Worm (Caenorhabditis elegans): ENCODE results near the gene chk-1.

Gene chk-1

DNA sequence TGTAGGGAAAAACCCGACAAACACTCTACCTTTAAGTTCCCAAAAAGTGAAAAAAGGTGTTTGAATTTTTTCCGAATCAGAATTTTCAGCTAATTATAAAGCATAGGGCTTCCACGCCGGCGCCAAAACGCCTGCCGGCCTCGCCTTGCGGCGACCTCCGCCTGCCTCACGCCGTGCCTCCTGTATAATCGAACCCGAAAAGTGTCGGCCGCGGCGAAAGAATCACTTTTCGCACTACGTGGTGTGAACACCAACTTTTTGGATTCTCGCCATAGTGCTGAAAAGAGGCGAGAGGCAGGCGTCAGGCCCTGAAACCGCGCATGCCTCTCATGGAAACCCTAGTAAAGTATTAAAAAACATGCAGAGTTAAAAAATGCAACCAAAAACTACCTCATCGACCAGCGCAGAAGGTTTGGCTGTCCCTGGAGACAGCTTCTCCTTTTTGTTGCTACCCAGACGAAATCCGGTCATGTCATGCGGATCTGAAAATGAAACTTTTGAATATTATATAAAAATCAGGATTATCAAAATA is 43.7 kb downstream of the chk-1 start, which contains the start of gene nrsn-1:
TSS of gene nrsn-1 (minus strand) at position 482 of the 532 bp plus-strand sequence.
- no peak for TF ChIP-seq sea-1 (GFP tag; conservative IDR thresholded peaks at IDR 0.05)
- TF ChIP-seq scrt-1 (GFP tag; IDR thresholded peaks at IDR 0.05): no peak
- TF ChIP-seq tbx-37 (GFP tag; conservative IDR thresholded peaks at IDR 0.05): no peak
- TF ChIP-seq ceh-36 (tag; optimal IDR thresholded peaks at IDR 0.05): no peak
- no peak for TF ChIP-seq tra-4 (tag; optimal IDR thresholded peaks at IDR 0.05)
- TF ChIP-seq hmbx-1 (tag; optimal IDR thresholded peaks at IDR 0.05): no peak
- no peak for TF ChIP-seq ets-7 (tag; optimal IDR thresholded peaks at IDR 0.05)
- no peak for TF ChIP-seq B0310.2 (tag; optimal IDR thresholded peaks at IDR 0.05)
- TF ChIP-seq pes-1 (GFP tag; IDR thresholded peaks at IDR 0.05): no peak
- TF ChIP-seq hmg-4 (GFP tag; optimal IDR thresholded peaks at IDR 0.05): no peak
- TF ChIP-seq tbx-11 (GFP tag; IDR thresholded peaks at IDR 0.05): no peak
- no peak for TF ChIP-seq ceh-13 (GFP tag; optimal IDR thresholded peaks at IDR 0.05)
- no peak for TF ChIP-seq ama-1 (optimal IDR thresholded peaks at IDR 0.05)
- TF ChIP-seq F13C5.2 (tag; optimal IDR thresholded peaks at IDR 0.05): no peak
- TF ChIP-seq flt-1 (GFP tag; IDR thresholded peaks at IDR 0.05): no peak

DNA sequence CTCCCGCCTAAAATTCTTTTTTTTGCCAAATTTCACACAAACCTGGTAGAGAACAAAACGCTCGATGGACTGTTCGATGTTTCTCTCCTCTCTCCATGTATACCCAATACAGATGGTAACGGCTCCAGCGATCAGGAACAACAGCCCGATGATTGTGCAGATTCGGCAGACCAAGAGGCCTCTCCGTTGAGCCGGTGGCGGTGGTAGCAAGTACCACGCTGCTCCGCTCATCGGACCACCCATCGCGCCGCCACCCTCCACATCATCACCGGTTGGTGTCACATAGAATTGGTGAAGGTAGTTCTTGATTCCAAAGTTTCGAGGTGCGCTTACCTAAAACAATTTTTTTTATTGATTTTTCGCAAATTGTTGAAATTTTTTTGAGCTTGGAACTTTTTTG is 44.5 kb downstream of the chk-1 start:
- no peak for TF ChIP-seq sea-1 (GFP tag; conservative IDR thresholded peaks at IDR 0.05)
- TF ChIP-seq tra-4 (tag; optimal IDR thresholded peaks at IDR 0.05): no peak
- no peak for TF ChIP-seq hmbx-1 (tag; optimal IDR thresholded peaks at IDR 0.05)
- no peak for TF ChIP-seq aly-1 (tag; optimal IDR thresholded peaks at IDR 0.05)
- TF ChIP-seq flt-1 (GFP tag; IDR thresholded peaks at IDR 0.05): no peak
- TF ChIP-seq B0310.2 (tag; optimal IDR thresholded peaks at IDR 0.05): no peak
- TF ChIP-seq ceh-13 (GFP tag; optimal IDR thresholded peaks at IDR 0.05): no peak

DNA sequence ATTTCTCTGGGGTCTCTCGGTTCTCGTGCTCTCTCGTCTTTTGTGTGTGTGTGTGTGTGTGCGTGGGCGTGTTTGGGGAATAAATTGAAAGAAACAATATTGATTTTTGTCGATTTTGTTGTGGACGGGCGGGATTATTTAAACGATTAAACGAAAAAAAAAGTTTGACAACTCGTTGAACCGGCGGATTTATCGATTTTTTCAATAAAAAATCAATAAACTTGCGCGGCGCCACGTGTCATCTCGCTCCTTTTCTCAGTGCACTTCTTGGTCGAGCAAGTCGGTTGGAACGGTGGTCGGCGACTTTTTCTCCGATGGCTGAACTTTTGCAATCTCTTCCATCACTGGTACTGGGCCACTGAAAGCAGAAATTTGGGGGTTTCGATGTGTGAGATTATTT is 46.3 kb downstream of the chk-1 start:
- no peak for TF ChIP-seq tbx-37 (GFP tag; conservative IDR thresholded peaks at IDR 0.05)
- TF ChIP-seq ceh-36 (tag; optimal IDR thresholded peaks at IDR 0.05): peak; percentile 14

DNA sequence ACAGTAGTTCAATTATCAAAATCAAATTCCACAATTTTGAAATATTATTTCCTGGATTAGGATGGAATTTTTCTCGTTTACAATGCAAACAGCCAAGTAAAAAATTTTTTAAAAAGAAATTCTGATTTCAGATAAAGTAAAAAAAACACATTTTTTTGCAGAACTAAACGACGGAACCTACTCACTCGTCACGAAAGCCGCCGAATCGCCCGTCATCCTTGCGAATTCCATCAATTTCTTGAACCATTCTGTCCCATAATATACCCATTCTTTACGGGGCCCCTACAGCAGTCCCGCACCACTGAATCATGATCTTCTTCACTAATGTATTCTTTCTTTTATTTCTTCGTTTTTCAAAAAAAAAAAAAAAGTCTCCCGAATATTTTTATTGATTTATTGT is 47.1 kb downstream of the chk-1 start:
- TF ChIP-seq hmg-4 (GFP tag; optimal IDR thresholded peaks at IDR 0.05) (no peak), F13C5.2 (tag; optimal IDR thresholded peaks at IDR 0.05) (no peak), aly-1 (tag; optimal IDR thresholded peaks at IDR 0.05) (no peak), sea-1 (GFP tag; conservative IDR thresholded peaks at IDR 0.05) (no peak)

DNA sequence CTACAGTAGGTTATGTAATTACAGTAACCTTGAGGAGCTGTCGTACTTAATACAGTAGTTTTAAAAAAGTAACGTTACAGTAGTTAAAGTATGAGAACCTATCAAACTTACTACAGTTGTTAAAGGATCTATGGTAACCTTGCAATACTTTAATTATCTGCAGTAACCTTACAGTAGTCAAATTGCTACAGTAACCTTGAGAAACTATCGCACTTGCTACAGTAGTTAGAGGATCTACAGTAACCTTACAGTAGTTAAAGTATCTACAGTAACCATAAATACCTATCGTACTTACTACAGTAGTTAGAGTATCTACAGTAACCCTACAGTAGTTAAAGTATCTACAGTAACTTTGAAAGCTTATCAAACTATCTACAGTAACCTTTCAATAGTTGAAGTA is 47.7 kb downstream of the chk-1 start:
- TF ChIP-seq F13C5.2 (tag; optimal IDR thresholded peaks at IDR 0.05): no peak
- TF ChIP-seq tra-4 (tag; optimal IDR thresholded peaks at IDR 0.05): no peak
- no peak for TF ChIP-seq hnd-1 (tag; optimal IDR thresholded peaks at IDR 0.05)
- TF ChIP-seq ceh-36 (tag; optimal IDR thresholded peaks at IDR 0.05): no peak
- TF ChIP-seq B0310.2 (tag; optimal IDR thresholded peaks at IDR 0.05): no peak
- no peak for TF ChIP-seq ceh-13 (GFP tag; optimal IDR thresholded peaks at IDR 0.05)
- TF ChIP-seq hmbx-1 (tag; optimal IDR thresholded peaks at IDR 0.05): no peak
- TF ChIP-seq tbx-11 (GFP tag; IDR thresholded peaks at IDR 0.05): no peak
- TF ChIP-seq scrt-1 (GFP tag; IDR thresholded peaks at IDR 0.05): no peak
- TF ChIP-seq tbx-37 (GFP tag; conservative IDR thresholded peaks at IDR 0.05): no peak
- no peak for TF ChIP-seq sea-1 (GFP tag; conservative IDR thresholded peaks at IDR 0.05)
- no peak for TF ChIP-seq pes-1 (GFP tag; IDR thresholded peaks at IDR 0.05)
- no peak for TF ChIP-seq hmg-4 (GFP tag; optimal IDR thresholded peaks at IDR 0.05)
